Fruit fly (Drosophila melanogaster): ENCODE results near the gene Prx3.

Gene Prx3

dm6 chr3R:17536594-17537158, 9.7 kb downstream of the Prx3 start:
- TF ChIP-seq esn (GFP tag; optimal IDR thresholded peaks at IDR 0.05) (peak; percentile 37), CG4318 (GFP tag; optimal IDR thresholded peaks at IDR 0.05) (no peak), OdsH (GFP tag; optimal IDR thresholded peaks at IDR 0.05) (no peak), CG6276 (GFP tag; optimal IDR thresholded peaks at IDR 0.05) (no peak), salr (GFP tag; optimal IDR thresholded peaks at IDR 0.05) (peak in 1 of 2 experiments; percentile 4), dac (GFP tag; optimal IDR thresholded peaks at IDR 0.05) (no peak), CG6163 (GFP tag; IDR thresholded peaks at IDR 0.05) (peak; percentile 31; the same call in 1 of the 3 replicates), Blimp-1 (GFP tag; optimal IDR thresholded peaks at IDR 0.05) (no peak), Sox102F (GFP tag; optimal IDR thresholded peaks at IDR 0.05) (no peak), CG11762 (GFP tag; optimal IDR thresholded peaks at IDR 0.05; ENCODE audit: insufficient read depth) (no peak), CG15336 (GFP tag; IDR thresholded peaks at IDR 0.05) (peak; percentile 29; the same call in 1 of the 2 replicates), pdm3 (GFP tag; optimal IDR thresholded peaks at IDR 0.05) (peak; percentile 18), topi (GFP tag; optimal IDR thresholded peaks at IDR 0.05) (peak; percentile 46), dsx (GFP tag; optimal IDR thresholded peaks at IDR 0.05; ENCODE audit: poor library complexity, severe bottlenecking) (no peak), Sox14 (GFP tag; optimal IDR thresholded peaks at IDR 0.05) (peak; percentile 21), Hr4 (GFP tag; optimal IDR thresholded peaks at IDR 0.05) (no peak), net (GFP tag; optimal IDR thresholded peaks at IDR 0.05) (peak; percentile 18), vri (GFP tag; optimal IDR thresholded peaks at IDR 0.05) (peak; percentile 22), CG9139 (GFP tag; optimal IDR thresholded peaks at IDR 0.05) (no peak), CG32006 (GFP tag; optimal IDR thresholded peaks at IDR 0.05) (peak; percentile 23), Lpt (GFP tag; optimal IDR thresholded peaks at IDR 0.05) (no peak), Smox (GFP tag; optimal IDR thresholded peaks at IDR 0.05) (no peak), Met (GFP tag; optimal IDR thresholded peaks at IDR 0.05) (peak; percentile 16), fkh (GFP tag; optimal IDR thresholded peaks at IDR 0.05) (no peak), CG10631 (GFP tag; optimal IDR thresholded peaks at IDR 0.05) (no peak), CG8119 (GFP tag; IDR thresholded peaks at IDR 0.05) (0 out of 3 replicates have a peak, but pooled peaks have one; percentile 19), Hr39 (GFP tag; optimal IDR thresholded peaks at IDR 0.05) (peak; percentile 29), svp (GFP tag) (peak; percentile 98)

DNA sequence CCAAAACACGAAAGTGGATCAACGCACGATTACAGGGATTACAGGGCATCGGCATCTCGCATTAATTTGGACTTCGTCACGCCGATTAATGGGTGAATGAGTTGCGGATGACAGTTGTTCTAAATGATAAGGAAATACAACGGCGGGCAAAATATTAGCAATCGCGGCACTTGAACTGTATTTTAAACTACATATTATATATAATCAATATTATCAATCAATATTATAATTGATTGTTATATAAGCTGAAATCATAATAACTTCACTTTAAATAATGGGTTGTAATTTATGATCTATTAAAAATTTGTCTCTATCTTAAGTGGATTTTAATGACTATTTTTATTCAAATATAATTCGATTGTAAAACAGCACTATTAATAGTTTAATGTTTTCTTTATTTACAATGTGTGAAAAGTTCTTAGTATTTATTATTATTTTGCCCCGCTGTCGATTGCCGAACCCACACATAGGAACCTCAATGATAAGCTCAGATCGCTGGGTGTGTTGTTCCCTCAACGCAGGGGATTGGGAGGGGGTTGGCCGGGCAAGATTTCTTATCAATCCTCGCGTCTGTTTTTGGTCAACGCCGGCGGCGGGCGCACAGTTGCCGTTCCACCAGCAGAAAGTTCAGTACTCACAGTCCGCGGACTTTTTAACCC, 11.1 kb downstream of the Prx3 start:
- peak; percentile 43 for TF ChIP-seq CG10669 (GFP tag; optimal IDR thresholded peaks at IDR 0.05)
- peak; percentile 43; the same call in 2 of the 3 replicates for TF ChIP-seq CG6163 (GFP tag; IDR thresholded peaks at IDR 0.05)
- no peak for TF ChIP-seq CG4318 (GFP tag; optimal IDR thresholded peaks at IDR 0.05)
- TF ChIP-seq CG10631 (GFP tag; optimal IDR thresholded peaks at IDR 0.05), result peak; percentile 38
- peak; percentile 15 for TF ChIP-seq achi (GFP tag; optimal IDR thresholded peaks at IDR 0.05)
- TF ChIP-seq pdm3 (GFP tag; optimal IDR thresholded peaks at IDR 0.05), result peak; percentile 16
- TF ChIP-seq Eip78C (GFP tag), result peak; percentile 75
- peak; percentile 50 for TF ChIP-seq CG6792 (GFP tag; optimal IDR thresholded peaks at IDR 0.05)
- TF ChIP-seq dac (GFP tag; optimal IDR thresholded peaks at IDR 0.05), result no peak
- TF ChIP-seq Hr4 (GFP tag; optimal IDR thresholded peaks at IDR 0.05), result no peak
- no peak for TF ChIP-seq fd85E (GFP tag; optimal IDR thresholded peaks at IDR 0.05)
- peak; percentile 32 for TF ChIP-seq Eip93F (GFP tag; optimal IDR thresholded peaks at IDR 0.05)
- peak; percentile 51 for TF ChIP-seq CG32006 (GFP tag; optimal IDR thresholded peaks at IDR 0.05)
- no peak for TF ChIP-seq CG11294 (GFP tag; IDR thresholded peaks at IDR 0.05)
- TF ChIP-seq spab (GFP tag; optimal IDR thresholded peaks at IDR 0.05), result peak; percentile 35
- TF ChIP-seq Smox (GFP tag; optimal IDR thresholded peaks at IDR 0.05), result peak; percentile 5
- TF ChIP-seq OdsH (GFP tag; optimal IDR thresholded peaks at IDR 0.05), result peak; percentile 55
- no peak for TF ChIP-seq CG8119 (GFP tag; IDR thresholded peaks at IDR 0.05)
- peak; percentile 17 for TF ChIP-seq lz (GFP tag; optimal IDR thresholded peaks at IDR 0.05)
- peak; percentile 74 for TF ChIP-seq Ets96B (tag; optimal IDR thresholded peaks at IDR 0.05)
- peak; percentile 56 for TF ChIP-seq CG34406 (GFP tag; optimal IDR thresholded peaks at IDR 0.05)
- peak; percentile 47 for TF ChIP-seq CG3919 (GFP tag; optimal IDR thresholded peaks at IDR 0.05)
- TF ChIP-seq ss (GFP tag; optimal IDR thresholded peaks at IDR 0.05), result peak in 1 of 2 experiments; percentile 47
- no peak for TF ChIP-seq CG11762 (GFP tag; optimal IDR thresholded peaks at IDR 0.05; ENCODE audit: insufficient read depth)
- TF ChIP-seq CG7368 (GFP tag; optimal IDR thresholded peaks at IDR 0.05), result peak; percentile 21
- TF ChIP-seq CG31627 (GFP tag; optimal IDR thresholded peaks at IDR 0.05), result no peak
- no peak for TF ChIP-seq fkh (GFP tag; optimal IDR thresholded peaks at IDR 0.05)
- peak; percentile 32 for TF ChIP-seq acj6 (GFP tag; optimal IDR thresholded peaks at IDR 0.05)
- no peak for TF ChIP-seq Eip75B (GFP tag; optimal IDR thresholded peaks at IDR 0.05)
- TF ChIP-seq CG15336 (GFP tag; IDR thresholded peaks at IDR 0.05), result peak; percentile 44
- no peak for TF ChIP-seq topi (GFP tag; optimal IDR thresholded peaks at IDR 0.05)
- peak; percentile 9 for TF ChIP-seq CG11902 (GFP tag; optimal IDR thresholded peaks at IDR 0.05)
- TF ChIP-seq Ets21C (GFP tag; optimal IDR thresholded peaks at IDR 0.05), result no peak

All from whole organism, prepupa.